Fruit fly (Drosophila melanogaster): ENCODE data around the gene Ork1.

Ork1 gene

DNA sequence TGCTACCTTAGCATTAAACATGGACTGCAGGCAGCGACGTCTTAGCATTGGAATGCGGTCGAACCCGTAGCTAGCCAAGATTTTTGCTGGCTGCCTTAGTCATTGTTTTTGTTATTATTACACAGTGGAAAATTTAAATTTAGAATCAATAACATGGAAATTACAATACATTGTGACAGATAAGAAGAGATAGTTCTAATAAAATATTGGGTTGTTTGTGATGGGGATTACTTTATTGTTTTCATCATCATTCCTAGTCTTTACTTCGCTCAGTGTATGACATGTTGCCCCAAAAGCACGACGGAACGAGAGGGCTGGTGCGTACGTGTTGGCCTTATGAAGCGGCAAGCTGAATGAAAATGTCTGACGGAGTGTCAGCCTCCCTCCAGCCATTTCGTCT, 45.5 kb upstream of the Ork1 start (continued):
- TF ChIP-seq grn (GFP tag; optimal IDR thresholded peaks at IDR 0.05) (peak; percentile 19), pros (GFP tag; optimal IDR thresholded peaks at IDR 0.05) (no peak), kay (GFP tag; optimal IDR thresholded peaks at IDR 0.05) (peak; percentile 82), CG7786 (GFP tag; optimal IDR thresholded peaks at IDR 0.05) (peak; percentile 69), gfzf (GFP tag; optimal IDR thresholded peaks at IDR 0.05) (no peak), CG3847 (GFP tag; IDR thresholded peaks at IDR 0.05) (peak; percentile 74), vvl (GFP tag; IDR thresholded peaks at IDR 0.05) (peak; percentile 92), Hr78 (GFP tag; optimal IDR thresholded peaks at IDR 0.05) (peak in 1 of 2 experiments; percentile 74), zen2 (GFP tag; IDR thresholded peaks at IDR 0.05; ENCODE audit: partially characterized antibody) (no peak), Dip3 (GFP tag; optimal IDR thresholded peaks at IDR 0.05) (peak; percentile 65), CG9876 (GFP tag; optimal IDR thresholded peaks at IDR 0.05) (peak; percentile 34), Neu2 (GFP tag; optimal IDR thresholded peaks at IDR 0.05; ENCODE audit: borderline replicate concordance) (no peak), run (tag; optimal IDR thresholded peaks at IDR 0.05) (peak; percentile 76), jumu (GFP tag; optimal IDR thresholded peaks at IDR 0.05) (peak; percentile 73), sob (GFP tag; IDR thresholded peaks at IDR 0.05) (peak; percentile 86), CG12155 (GFP tag; optimal IDR thresholded peaks at IDR 0.05) (peak; percentile 48), Tbp (GFP tag; optimal IDR thresholded peaks at IDR 0.05) (no peak), Opbp (GFP tag; IDR thresholded peaks at IDR 0.05; ENCODE audit: partially characterized antibody) (no peak), abd-A (tag; optimal IDR thresholded peaks at IDR 0.05) (peak; percentile 63), stwl (tag; optimal IDR thresholded peaks at IDR 0.05) (no peak), CG3995 (GFP tag; optimal IDR thresholded peaks at IDR 0.05) (peak; percentile 28), Poxn (GFP tag; IDR thresholded peaks at IDR 0.05) (no peak), kah (GFP tag; optimal IDR thresholded peaks at IDR 0.05) (peak; percentile 75), dysf (GFP tag; IDR thresholded peaks at IDR 0.05) (peak; percentile 88), eve (GFP tag; optimal IDR thresholded peaks at IDR 0.05) (no peak), CG9932 (GFP tag; IDR thresholded peaks at IDR 0.05) (peak; percentile 84), CG17186 (GFP tag; optimal IDR thresholded peaks at IDR 0.05) (no peak), CG10462 (GFP tag; optimal IDR thresholded peaks at IDR 0.05) (peak; percentile 67), CG8478 (optimal IDR thresholded peaks at IDR 0.05) (no peak), CG18619 (GFP tag; optimal IDR thresholded peaks at IDR 0.05) (peak; percentile 60), Xrp1 (GFP tag; IDR thresholded peaks at IDR 0.05) (peak; percentile 83), bbx (GFP tag; IDR thresholded peaks at IDR 0.05; ENCODE audit: partially characterized antibody) (no peak), dmrt99B (tag; optimal IDR thresholded peaks at IDR 0.05) (peak; percentile 93), br (optimal IDR thresholded peaks at IDR 0.05) (no peak), Xbp1 (GFP tag; optimal IDR thresholded peaks at IDR 0.05) (peak; percentile 85), Ssrp (tag; optimal IDR thresholded peaks at IDR 0.05) (peak; percentile 81), Atf3 (GFP tag; optimal IDR thresholded peaks at IDR 0.05) (peak; percentile 69), ash1 (GFP tag; optimal IDR thresholded peaks at IDR 0.05) (no peak), Dref (GFP tag; IDR thresholded peaks at IDR 0.05) (no peak), gcm2 (GFP tag; optimal IDR thresholded peaks at IDR 0.05) (peak; percentile 7), CG6813 (GFP tag; optimal IDR thresholded peaks at IDR 0.05) (peak; percentile 72), CG18764 (GFP tag; optimal IDR thresholded peaks at IDR 0.05) (peak; percentile 64), CG32772 (GFP tag; IDR thresholded peaks at IDR 0.05) (peak; percentile 84), sna (GFP tag; IDR thresholded peaks at IDR 0.05; ENCODE audit: partially characterized antibody) (no peak), sima (GFP tag; optimal IDR thresholded peaks at IDR 0.05) (peak; percentile 15), TFAM (GFP tag; optimal IDR thresholded peaks at IDR 0.05) (no peak), pzg (GFP tag; optimal IDR thresholded peaks at IDR 0.05) (no peak), Spps (tag; optimal IDR thresholded peaks at IDR 0.05) (peak; percentile 56), jigr1 (GFP tag; IDR thresholded peaks at IDR 0.05) (peak; percentile 21; the same call in 1 of the 3 replicates), Hr3 (GFP tag; optimal IDR thresholded peaks at IDR 0.05) (peak; percentile 61), ranshi (GFP tag; IDR thresholded peaks at IDR 0.05) (peak; percentile 81), Fer3 (tag; optimal IDR thresholded peaks at IDR 0.05) (peak; percentile 86)

All from whole organism, embryonic.